Worm (Caenorhabditis elegans) whole organism, late embryonic: ENCODE measurements around the gene lgc-5.

ENCODE experiments used
- ama-1 ChIP-seq: fragments of 150-350 bp; optimal IDR thresholded peaks from 2 replicates; lab custom pipeline; 2014
- ceh-14 ChIP-seq: sonication (generic microtip); optimal IDR thresholded peaks from 2 replicates; lab custom pipeline; 2016; ENCODE audit warnings: missing genotype, missing genetic modification characterization, missing compliant biosample characterization
- ceh-31 ChIP-seq: sonication (generic microtip); optimal IDR thresholded peaks from 2 replicates; lab custom pipeline; 2016; ENCODE audit warnings: missing genetic modification characterization, missing compliant biosample characterization
- ets-4 ChIP-seq: sonication (generic microtip); optimal IDR thresholded peaks from 2 replicates; lab custom pipeline; 2016; ENCODE audit warnings: missing genetic modification characterization, missing compliant biosample characterization
- fkh-10 ChIP-seq: fragments of 150-350 bp; optimal IDR thresholded peaks from 2 replicates; lab custom pipeline; 2014; ENCODE audit warnings: missing biosample characterization, missing genetic modification reagents, missing genetic modification characterization
- fkh-6 ChIP-seq: sonication (generic microtip); optimal IDR thresholded peaks from 2 replicates; lab custom pipeline; 2016; ENCODE audit warnings: missing genetic modification characterization, missing compliant biosample characterization
- hlh-15 ChIP-seq: sonication (generic microtip); optimal IDR thresholded peaks from 2 replicates; lab custom pipeline; 2016; ENCODE audit warnings: missing genetic modification characterization, missing compliant biosample characterization
- mec-3 ChIP-seq: sonication (generic microtip); optimal IDR thresholded peaks from 2 replicates; lab custom pipeline; 2016; ENCODE audit warnings: borderline replicate concordance, missing genetic modification characterization, missing compliant biosample characterization
- pha-2 ChIP-seq: sonication (generic microtip); optimal IDR thresholded peaks from 2 replicates; lab custom pipeline; 2017; ENCODE audit warnings: mild to moderate bottlenecking, missing genetic modification characterization, missing compliant biosample characterization
- pha-4 ChIP-seq: fragments of 150-350 bp; optimal IDR thresholded peaks from 2 replicates; lab custom pipeline; 2018; ENCODE audit warnings: missing biosample characterization, missing genetic modification reagents, missing genetic modification characterization
- tbx-2 ChIP-seq: sonication (generic microtip); optimal IDR thresholded peaks from 2 replicates; lab custom pipeline; 2016; ENCODE audit warnings: missing genetic modification characterization, missing compliant biosample characterization
- ttx-3 ChIP-seq: sonication (generic microtip); optimal IDR thresholded peaks from 2 replicates; lab custom pipeline; 2016; ENCODE audit warnings: missing genetic modification reagents, missing genetic modification characterization, missing compliant biosample characterization
- unc-86 ChIP-seq: sonication (generic microtip); optimal IDR thresholded peaks from 2 replicates; lab custom pipeline; 2016; ENCODE audit warnings: missing genetic modification characterization, missing compliant biosample characterization

- TF ChIP-seq ama-1 (lab: Kevin White, UChicago) (no peak), ceh-14 (tag; lab: Kevin White, UChicago) (no peak), ets-4 (tag; lab: Kevin White, UChicago) (no peak), hlh-15 (no peak), ceh-31 (no peak), fkh-10 (no peak), unc-86 (tag; lab: Kevin White, UChicago) (no peak), mec-3 (tag; lab: Kevin White, UChicago) (no peak), tbx-2 (no peak), pha-4 (tag; lab: Kevin White, UChicago) (no peak), fkh-6 (tag; lab: Kevin White, UChicago) (no peak), ttx-3 (tag; lab: Kevin White, UChicago) (no peak), pha-2 (tag; lab: Kevin White, UChicago) (no peak)
Observed at ce11 chrIV:8379683-8380082, 37.2 kb downstream of the lgc-5 start, which contains the start of gene praf-3.
